Worm (Caenorhabditis elegans) whole organism, L2 larva: ENCODE measurements around the gene F43C11.11.

ENCODE experiments used
- C34F6.9 ChIP-seq: fragments of 150-350 bp; optimal IDR thresholded peaks from 2 replicates; lab custom pipeline; 2014; ENCODE audit warnings: missing biosample characterization, missing genetic modification characterization
- F13H6.1 ChIP-seq: sonication (generic microtip); optimal IDR thresholded peaks from 2 replicates; lab custom pipeline; 2016; ENCODE audit warnings: missing genetic modification characterization, missing compliant biosample characterization
- R02D3.7 ChIP-seq: fragments of 150-350 bp; optimal IDR thresholded peaks from 2 replicates; lab custom pipeline; 2014; ENCODE audit warnings: missing biosample characterization, missing genetic modification characterization
- Y55F3AM.14 ChIP-seq: fragments of 200-800 bp; sonication (Bioruptor generic); optimal IDR thresholded peaks from 2 replicates; lab custom pipeline; 2018; ENCODE audit warnings: mild to moderate bottlenecking, missing genetic modification characterization, missing compliant biosample characterization
- ZK546.5 ChIP-seq: sonication (generic microtip); optimal IDR thresholded peaks from 2 replicates; lab custom pipeline; 2017; ENCODE audit warnings: missing biosample characterization, missing genetic modification characterization
- ama-1 ChIP-seq: fragments of 150-350 bp; optimal IDR thresholded peaks from 2 replicates; lab custom pipeline; 2018; ENCODE audit warnings: inconsistent platforms
- blmp-1 ChIP-seq: sonication (generic microtip); optimal IDR thresholded peaks from 2 replicates; lab custom pipeline; 2017; ENCODE audit warnings: missing genetic modification characterization, mild to moderate bottlenecking, missing compliant biosample characterization, antibody characterized with exemption, moderate library complexity; ENCODE audit not compliant: insufficient read depth
- ceh-16 ChIP-seq: fragments of 150-350 bp; optimal IDR thresholded peaks from 2 replicates; lab custom pipeline; 2014; ENCODE audit warnings: missing biosample characterization, missing genetic modification characterization
- ceh-82 ChIP-seq: fragments of 150-350 bp; optimal IDR thresholded peaks from 2 replicates; lab custom pipeline; 2014; ENCODE audit warnings: missing biosample characterization, missing genetic modification characterization
- crh-2 ChIP-seq: sonication (generic microtip); optimal IDR thresholded peaks from 2 replicates; lab custom pipeline; 2017; ENCODE audit warnings: missing biosample characterization, missing genetic modification characterization
- egl-27 ChIP-seq: sonication (generic microtip); optimal IDR thresholded peaks from 3 replicates; lab custom pipeline; 2017; ENCODE audit warnings: missing biosample characterization, missing genetic modification reagents, missing genetic modification characterization
- elt-1 ChIP-seq: fragments of 150-350 bp; optimal IDR thresholded peaks from 2 replicates; lab custom pipeline; 2014; ENCODE audit warnings: missing biosample characterization, missing genetic modification characterization
- fos-1 ChIP-seq: fragments of 150-350 bp; optimal IDR thresholded peaks from 2 replicates; lab custom pipeline; 2014; ENCODE audit warnings: missing biosample characterization, missing genetic modification characterization
- gmeb-1 ChIP-seq: fragments of 150-350 bp; optimal IDR thresholded peaks from 2 replicates; lab custom pipeline; 2014; ENCODE audit warnings: missing biosample characterization, missing genetic modification characterization
- lin-11 ChIP-seq: fragments of 150-350 bp; sonication (generic microtip); optimal IDR thresholded peaks from 2 replicates; lab custom pipeline; 2014; ENCODE audit warnings: missing biosample characterization, missing genetic modification characterization, inconsistent platforms, mixed read lengths
- lin-39 ChIP-seq: fragments of 150-350 bp; optimal IDR thresholded peaks from 2 replicates; lab custom pipeline; 2014; ENCODE audit warnings: missing biosample characterization, missing genetic modification reagents, missing genetic modification characterization
- mab-5 ChIP-seq: fragments of 150-350 bp; optimal IDR thresholded peaks from 2 replicates; lab custom pipeline; 2014; ENCODE audit warnings: missing biosample characterization, missing genetic modification characterization
- mbf-1 ChIP-seq: sonication (generic microtip); optimal IDR thresholded peaks from 2 replicates; lab custom pipeline; 2017; ENCODE audit warnings: missing biosample characterization, missing genetic modification characterization
- mdl-1 ChIP-seq, 2 experiments: fragments of 150-350 bp in 1 of 2; sonication (generic microtip) in 1 of 2; optimal IDR thresholded peaks; 2 replicates each; lab custom pipeline; 2017; ENCODE audit warnings: missing biosample characterization in 2 of 2, missing genetic modification characterization in 2 of 2
- nhr-10 ChIP-seq: sonication (generic microtip); optimal IDR thresholded peaks from 2 replicates; lab custom pipeline; 2017; ENCODE audit warnings: missing biosample characterization, missing genetic modification characterization
- nhr-11 ChIP-seq: fragments of 150-350 bp; optimal IDR thresholded peaks from 2 replicates; lab custom pipeline; 2014; ENCODE audit warnings: missing biosample characterization, missing genetic modification characterization
- nhr-12 ChIP-seq: fragments of 150-350 bp; optimal IDR thresholded peaks from 2 replicates; lab custom pipeline; 2014; ENCODE audit warnings: missing biosample characterization, missing genetic modification characterization
- nhr-21 ChIP-seq: fragments of 150-350 bp; optimal IDR thresholded peaks from 2 replicates; lab custom pipeline; 2014; ENCODE audit warnings: missing biosample characterization, missing genetic modification characterization
- nhr-237 ChIP-seq: fragments of 150-350 bp; optimal IDR thresholded peaks from 2 replicates; lab custom pipeline; 2014; ENCODE audit warnings: missing biosample characterization, missing genetic modification characterization
- nhr-25 ChIP-seq: fragments of 150-350 bp; sonication (generic microtip); optimal IDR thresholded peaks from 3 replicates; lab custom pipeline; 2014; ENCODE audit warnings: missing biosample characterization, missing genetic modification characterization
- nhr-6 ChIP-seq: fragments of 150-350 bp; optimal IDR thresholded peaks from 2 replicates; lab custom pipeline; 2014; ENCODE audit warnings: missing biosample characterization, missing genetic modification characterization
- nhr-77 ChIP-seq: fragments of 150-350 bp; optimal IDR thresholded peaks from 2 replicates; lab custom pipeline; 2014; ENCODE audit warnings: missing biosample characterization, missing genetic modification characterization
- peb-1 ChIP-seq: fragments of 150-350 bp; optimal IDR thresholded peaks from 2 replicates; lab custom pipeline; 2014; ENCODE audit warnings: missing biosample characterization, missing genetic modification characterization
- sem-4 ChIP-seq: fragments of 150-350 bp; optimal IDR thresholded peaks from 2 replicates; lab custom pipeline; 2014; ENCODE audit warnings: missing biosample characterization, missing genetic modification reagents, missing genetic modification characterization
- skn-1 ChIP-seq: sonication (generic microtip); optimal IDR thresholded peaks from 2 replicates; lab custom pipeline; 2017; ENCODE audit warnings: missing biosample characterization, missing genetic modification characterization
- snpc-4 ChIP-seq: fragments of 150-350 bp; optimal IDR thresholded peaks from 2 replicates; lab custom pipeline; 2014; ENCODE audit warnings: missing biosample characterization, missing genetic modification characterization
- unc-55 ChIP-seq: fragments of 150-350 bp; sonication (generic microtip); optimal IDR thresholded peaks from 3 replicates; lab custom pipeline; 2014; ENCODE audit warnings: missing biosample characterization, missing genetic modification reagents, missing genetic modification characterization
- zag-1 ChIP-seq: fragments of 150-350 bp; optimal IDR thresholded peaks from 2 replicates; lab custom pipeline; 2014; ENCODE audit warnings: missing biosample characterization, missing genetic modification characterization
- ztf-1 ChIP-seq: fragments of 200-800 bp; sonication (Bioruptor generic); conservative IDR thresholded peaks from 2 replicates; pipeline ENCODE4 v1.3.6; 2022; ENCODE audit warnings: missing genetic modification characterization, missing compliant biosample characterization
- ztf-4 ChIP-seq: fragments of 150-350 bp; optimal IDR thresholded peaks from 2 replicates; lab custom pipeline; 2014; ENCODE audit warnings: missing biosample characterization, missing genetic modification characterization

Gene F43C11.11

DNA sequence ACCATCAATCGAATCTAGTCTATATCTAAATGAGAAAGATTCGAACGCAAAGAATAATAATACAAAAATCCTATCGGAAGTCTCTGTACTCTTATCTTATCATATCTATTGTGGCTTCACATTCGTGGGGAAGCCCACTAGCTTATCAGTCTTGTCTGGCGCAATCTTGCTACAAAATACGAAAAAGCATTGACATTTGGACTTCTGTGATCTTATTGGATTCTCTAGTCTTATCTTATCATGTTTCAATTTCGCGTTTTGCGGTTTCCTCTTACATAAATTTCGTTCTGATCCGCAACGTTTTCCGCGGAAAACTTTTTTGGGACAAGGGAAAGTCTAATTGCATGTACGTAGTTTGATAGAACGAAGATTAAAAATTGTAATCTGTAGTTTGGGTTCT lies 36.2 kb upstream of the F43C11.11 start:
- TF ChIP-seq nhr-21 (tag; lab: Kevin White, UChicago) = peak; percentile 77
- no peak for TF ChIP-seq nhr-12 (tag; lab: Kevin White, UChicago)
- no peak for TF ChIP-seq ZK546.5 (tag; lab: Kevin White, UChicago)

DNA sequence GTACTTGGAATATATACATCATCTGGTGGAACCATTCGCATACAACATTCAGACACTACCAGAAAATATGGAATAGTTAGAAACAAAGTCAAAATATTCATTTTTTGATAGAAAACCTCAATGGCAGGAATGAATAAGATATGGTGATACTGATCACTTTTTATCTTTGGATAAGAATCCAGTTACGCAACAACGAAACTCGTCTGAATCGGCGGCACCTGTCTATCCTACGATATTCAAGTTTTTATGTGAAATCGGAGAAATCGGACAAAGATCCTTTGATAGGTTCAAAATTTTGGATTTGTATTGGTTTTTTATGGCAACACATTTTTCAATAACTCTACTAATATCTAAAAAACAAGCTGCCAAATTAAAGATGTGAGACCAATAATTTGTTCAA lies 35.3 kb upstream of the F43C11.11 start, which contains the start of gene F16G10.14:
TSS of gene F16G10.14 (minus strand) at position 101 of the 400 bp plus-strand sequence.
- no peak for TF ChIP-seq Y55F3AM.14 (GFP tag; lab: Kevin White, UChicago)
- TF ChIP-seq ama-1 (lab: Kevin White, UChicago) = no peak
- TF ChIP-seq nhr-77 (tag; lab: Kevin White, UChicago) = no peak
- no peak for TF ChIP-seq R02D3.7 (tag; lab: Kevin White, UChicago)
- no peak for TF ChIP-seq elt-1 (tag; lab: Kevin White, UChicago)
- TF ChIP-seq peb-1 (tag; lab: Kevin White, UChicago) = no peak
- TF ChIP-seq ztf-1 (GFP tag; lab: Robert Waterston, UW) = no peak
- TF ChIP-seq sem-4 = no peak
- no peak for TF ChIP-seq F13H6.1 (tag; lab: Kevin White, UChicago)
- TF ChIP-seq lin-11 (tag; lab: Kevin White, UChicago) = no peak
- TF ChIP-seq nhr-237 (tag; lab: Kevin White, UChicago) = no peak
- TF ChIP-seq ceh-82 (tag; lab: Kevin White, UChicago) = no peak
- no peak for TF ChIP-seq unc-55 (GFP tag; lab: Kevin White, UChicago)
- no peak for TF ChIP-seq mab-5 (tag; lab: Kevin White, UChicago)
- no peak for TF ChIP-seq lin-39 (tag; lab: Kevin White, UChicago)
- TF ChIP-seq, all 48 proteins: peak for 0

DNA sequence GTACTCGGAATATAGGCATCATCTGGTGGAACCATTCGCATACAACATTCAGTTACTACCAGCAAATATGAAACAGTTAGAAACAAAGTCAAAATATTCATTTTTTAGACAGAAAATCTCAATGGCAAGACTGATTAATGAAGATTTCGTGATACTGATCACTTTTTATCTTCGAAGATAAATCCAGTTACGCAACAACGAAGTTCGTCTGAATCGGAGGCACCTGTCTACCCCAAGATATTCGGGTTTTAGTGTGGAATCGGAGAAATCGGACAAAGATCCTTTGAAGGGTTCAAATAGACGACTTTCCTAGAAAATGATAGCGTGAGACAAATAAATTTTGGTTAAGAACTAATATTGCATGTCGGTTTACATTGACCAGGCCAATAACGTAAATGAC lies 32.3 kb upstream of the F43C11.11 start, which contains the start of gene F16G10.13:
TSS of gene F16G10.13 (minus strand) at position 101 of the 400 bp plus-strand sequence.
- no peak for TF ChIP-seq mdl-1 (tag; optimal IDR thresholded peaks at IDR 0.05; lab: Kevin White, UChicago)
- no peak for TF ChIP-seq nhr-21 (tag; lab: Kevin White, UChicago)
- no peak for TF ChIP-seq nhr-6 (tag; lab: Kevin White, UChicago)
- TF ChIP-seq ztf-4 = no peak
- TF ChIP-seq ceh-16 (tag; lab: Kevin White, UChicago) = no peak
- TF ChIP-seq unc-55 (GFP tag; lab: Kevin White, UChicago) = no peak
- no peak for TF ChIP-seq C34F6.9 (tag; lab: Kevin White, UChicago)
- TF ChIP-seq fos-1 (tag; lab: Kevin White, UChicago) = no peak
- TF ChIP-seq crh-2 (tag; lab: Kevin White, UChicago) = no peak
- TF ChIP-seq ama-1 (lab: Kevin White, UChicago) = no peak
- TF ChIP-seq F13H6.1 (tag; lab: Kevin White, UChicago) = no peak
- TF ChIP-seq egl-27 (tag; lab: Kevin White, UChicago) = no peak
- TF ChIP-seq ZK546.5 (tag; lab: Kevin White, UChicago) = no peak
- no peak for TF ChIP-seq snpc-4 (tag; lab: Kevin White, UChicago)
- TF ChIP-seq nhr-11 = no peak
- no peak for TF ChIP-seq Y55F3AM.14 (GFP tag; lab: Kevin White, UChicago)
- no peak for TF ChIP-seq zag-1
- TF ChIP-seq nhr-77 (tag; lab: Kevin White, UChicago) = no peak
- TF ChIP-seq, all 48 proteins: peak for 0

- TF ChIP-seq egl-27 (tag; lab: Kevin White, UChicago) = no peak
- TF ChIP-seq nhr-10 (tag; lab: Kevin White, UChicago) = no peak
- no peak for TF ChIP-seq mdl-1 (tag; optimal IDR thresholded peaks at IDR 0.05; lab: Kevin White, UChicago)
- TF ChIP-seq blmp-1 (tag; lab: Kevin White, UChicago) = no peak
- TF ChIP-seq nhr-25 (tag; lab: Kevin White, UChicago) = no peak
- no peak for TF ChIP-seq C34F6.9 (tag; lab: Kevin White, UChicago)
- TF ChIP-seq skn-1 (tag; lab: Kevin White, UChicago) = no peak
Measured at ce11 chrII:2393821-2394220, 30.2 kb upstream of the F43C11.11 start, which contains the start of gene F16G10.11. Gene F16G10.11, minus strand, starts transcription at chrII:2393921.

DNA sequence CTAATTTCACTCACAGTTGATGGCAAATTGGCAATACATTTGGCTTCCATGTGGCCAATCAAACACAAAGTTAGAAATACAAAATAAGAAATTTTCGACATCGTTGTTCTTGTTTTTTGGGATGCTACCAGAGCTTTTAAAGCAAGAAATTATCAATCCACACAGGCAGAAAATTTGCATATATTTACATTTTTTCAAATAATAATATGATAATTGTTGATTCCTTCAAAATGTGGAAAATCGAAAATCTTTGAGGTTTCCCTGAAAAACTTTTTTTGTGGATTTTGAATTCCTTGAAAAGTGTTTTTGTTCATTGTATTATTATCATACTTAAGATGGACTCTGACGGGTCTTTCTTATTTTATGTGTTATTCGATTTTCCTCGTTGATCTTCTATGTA lies 27.3 kb upstream of the F43C11.11 start, which contains the start of gene F16G10.10:
TSS of gene F16G10.10 (minus strand) at position 101 of the 400 bp plus-strand sequence.
- TF ChIP-seq peb-1 (tag; lab: Kevin White, UChicago) (no peak), nhr-77 (tag; lab: Kevin White, UChicago) (no peak), gmeb-1 (tag; lab: Kevin White, UChicago) (no peak), R02D3.7 (tag; lab: Kevin White, UChicago) (no peak), snpc-4 (tag; lab: Kevin White, UChicago) (no peak), nhr-10 (tag; lab: Kevin White, UChicago) (no peak), skn-1 (tag; lab: Kevin White, UChicago) (no peak), F13H6.1 (tag; lab: Kevin White, UChicago) (no peak), lin-11 (tag; lab: Kevin White, UChicago) (no peak), C34F6.9 (tag; lab: Kevin White, UChicago) (no peak), crh-2 (tag; lab: Kevin White, UChicago) (no peak), mbf-1 (tag; lab: Kevin White, UChicago) (no peak), elt-1 (tag; lab: Kevin White, UChicago) (no peak)
